Worm (Caenorhabditis elegans): ENCODE data around the gene F26D10.13.

F26D10.13 gene

DNA sequence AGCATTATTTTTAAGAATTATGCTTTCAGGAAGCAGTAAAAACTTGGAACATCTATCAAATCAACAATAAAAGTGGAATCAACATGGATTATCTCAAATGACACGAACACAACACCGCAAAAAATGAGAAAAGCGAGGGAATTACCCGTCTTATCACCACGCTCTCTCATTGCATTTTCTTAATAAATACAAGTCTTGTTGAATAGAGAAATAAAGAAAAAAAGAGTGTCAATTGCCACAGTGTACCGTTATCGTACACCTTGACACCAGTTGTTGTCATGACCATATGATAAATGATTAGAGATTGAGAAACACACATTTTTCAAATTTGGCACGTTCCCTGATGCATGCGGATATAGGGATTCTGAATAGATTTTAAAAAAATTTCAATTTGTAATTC lies 900 bp downstream of the F26D10.13 start:
- TF ChIP-seq irx-1 (tag; optimal IDR thresholded peaks at IDR 0.05) (no peak), lsy-2 (tag; optimal IDR thresholded peaks at IDR 0.05) (peak in 1 of 2 experiments; percentile 17), unc-98 (GFP tag; IDR thresholded peaks at IDR 0.05) (no peak), pqm-1 (tag; optimal IDR thresholded peaks at IDR 0.05) (peak; percentile 6), snu-23 (GFP tag; optimal IDR thresholded peaks at IDR 0.05) (peak; percentile 20), elt-3 (tag; optimal IDR thresholded peaks at IDR 0.05) (peak in 2 of 6 experiments; percentile 0 to 24), ceh-82 (tag; optimal IDR thresholded peaks at IDR 0.05) (no peak), nhr-85 (tag) (no peak), nhr-237 (tag; optimal IDR thresholded peaks at IDR 0.05) (no peak), ceh-8 (GFP tag; optimal IDR thresholded peaks at IDR 0.05) (no peak), lin-35 (GFP tag; optimal IDR thresholded peaks at IDR 0.05) (peak in 1 of 2 experiments; percentile 69), ztf-4 (tag; optimal IDR thresholded peaks at IDR 0.05) (no peak), elt-2 (tag; optimal IDR thresholded peaks at IDR 0.05) (peak; percentile 85), efl-3 (GFP tag; optimal IDR thresholded peaks at IDR 0.05) (no peak), F16B12.6 (tag; optimal IDR thresholded peaks at IDR 0.05) (no peak), nhr-90 (tag; optimal IDR thresholded peaks at IDR 0.05; ENCODE audit: poor library complexity) (peak; percentile 15), ets-5 (GFP tag; IDR thresholded peaks at IDR 0.05) (no peak), nhr-20 (tag; optimal IDR thresholded peaks at IDR 0.05) (peak; percentile 27), ceh-88 (GFP tag; IDR thresholded peaks at IDR 0.05) (no peak), blmp-1 (tag; optimal IDR thresholded peaks at IDR 0.05) (peak; percentile 52)

DNA sequence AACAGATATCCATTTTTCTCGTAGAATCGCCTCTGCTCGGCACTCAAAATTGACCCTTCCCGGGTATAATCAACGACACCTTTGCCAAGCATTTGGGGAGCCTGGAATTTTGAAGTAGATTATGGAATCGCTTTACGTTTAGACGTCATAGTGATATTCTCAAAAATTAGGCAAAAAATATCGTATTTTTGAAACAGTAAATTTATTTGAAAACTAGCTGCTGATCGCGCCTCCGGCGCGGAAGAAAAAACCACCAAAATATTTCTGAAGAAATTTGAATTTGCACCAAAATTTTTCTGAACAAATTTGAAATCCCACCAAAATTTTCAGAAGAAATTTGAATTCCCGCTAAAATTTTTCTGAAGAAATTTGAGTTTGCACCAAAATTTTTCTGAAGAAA lies 2.2 kb downstream of the F26D10.13 start, which contains the start of gene ZK550.6:
ZK550.6 (minus strand) TSS at position 101 of the 400 bp plus-strand sequence.
- TF ChIP-seq efl-1 (optimal IDR thresholded peaks at IDR 0.05): no peak
- TF ChIP-seq efl-1 (GFP tag; optimal IDR thresholded peaks at IDR 0.05 in 1 of 2): peak in 1 of 2 experiments; percentile 6
- TF ChIP-seq lsy-2 (tag; optimal IDR thresholded peaks at IDR 0.05): no peak

DNA sequence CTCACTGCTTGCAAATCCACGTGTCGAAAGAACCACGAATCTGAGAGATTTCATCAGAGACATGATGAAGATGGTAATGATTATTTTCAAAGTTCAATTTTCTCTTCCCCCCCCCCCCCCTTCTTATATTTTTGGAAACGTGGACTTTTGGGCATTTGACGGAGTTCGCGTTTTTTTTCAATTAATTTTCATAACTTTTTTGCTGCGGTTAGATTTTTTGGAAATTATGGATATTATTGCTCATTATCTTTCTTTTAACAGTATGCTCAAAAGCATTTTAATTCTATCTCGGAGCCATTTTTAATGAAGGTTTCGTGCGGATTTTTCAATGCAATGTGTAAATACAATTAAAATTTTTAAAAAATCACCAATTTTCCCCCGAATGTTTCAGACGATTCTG lies 5.3 kb downstream of the F26D10.13 start, which contains the start of gene phyh-1:
phyh-1 (minus strand) TSS at position 101 of the 400 bp plus-strand sequence.
- TF ChIP-seq elt-2 (tag; optimal IDR thresholded peaks at IDR 0.05): no peak
- no peak for TF ChIP-seq nhr-19 (GFP tag; conservative IDR thresholded peaks at IDR 0.05)
- TF ChIP-seq sox-4 (tag; optimal IDR thresholded peaks at IDR 0.05): no peak
- no peak for TF ChIP-seq grh-1 (GFP tag; IDR thresholded peaks at IDR 0.05)
- no peak for TF ChIP-seq ces-1 (GFP tag; optimal IDR thresholded peaks at IDR 0.05)
- no peak for TF ChIP-seq alr-1 (tag; optimal IDR thresholded peaks at IDR 0.05; ENCODE audit: borderline replicate concordance)
- TF ChIP-seq nhr-47 (tag; optimal IDR thresholded peaks at IDR 0.05): no peak
- no peak for TF ChIP-seq nhr-71 (tag; optimal IDR thresholded peaks at IDR 0.05)
- TF ChIP-seq mdl-1 (tag; optimal IDR thresholded peaks at IDR 0.05): no peak

DNA sequence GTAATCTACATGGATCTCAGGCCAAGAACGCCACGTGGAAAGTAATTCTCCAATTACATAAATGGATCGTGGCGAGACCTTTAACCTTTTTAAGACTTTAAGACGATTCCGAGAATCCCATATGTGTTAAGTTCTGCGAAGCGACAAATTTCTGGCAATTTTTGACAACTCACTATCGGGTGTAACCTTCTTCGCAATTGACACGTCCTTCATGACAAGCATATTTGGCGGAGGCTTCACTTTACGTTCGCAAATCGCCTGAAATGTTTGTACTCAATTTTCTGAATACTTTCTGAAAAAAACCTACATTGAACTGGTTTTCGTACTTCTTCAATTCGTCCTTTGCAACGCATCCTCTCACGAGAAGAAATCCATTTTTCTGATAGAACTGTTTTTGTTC lies 5.8 kb downstream of the F26D10.13 start:
- TF ChIP-seq efl-1 (optimal IDR thresholded peaks at IDR 0.05): no peak
- peak in 1 of 2 experiments; percentile 50 for TF ChIP-seq efl-1 (GFP tag; optimal IDR thresholded peaks at IDR 0.05 in 1 of 2)
- TF ChIP-seq C16A3.4 (tag; optimal IDR thresholded peaks at IDR 0.05): no peak

DNA sequence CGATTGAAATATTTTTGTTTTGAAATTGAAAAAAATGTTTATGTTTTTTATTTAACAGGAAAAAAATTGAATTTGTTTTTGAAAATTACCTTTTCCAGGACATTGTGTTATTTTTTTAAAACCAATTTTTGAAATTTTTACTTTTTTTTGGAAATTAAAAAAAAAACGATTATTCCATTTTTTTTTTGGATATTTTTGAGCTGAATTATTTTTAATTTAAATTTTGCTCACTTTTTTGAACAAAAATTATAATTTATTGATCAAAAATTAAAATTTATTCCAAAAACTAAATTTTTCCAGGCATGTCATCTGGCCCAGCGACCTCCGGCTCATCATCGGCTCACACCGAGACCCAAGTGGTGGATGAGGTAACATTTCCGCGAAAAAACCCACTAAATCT lies 9.6 kb downstream of the F26D10.13 start, which contains the start of gene gtf-2E1:
gtf-2E1 (plus strand) TSS at position 301 of the 400 bp plus-strand sequence.
- TF ChIP-seq ztf-4 (tag; optimal IDR thresholded peaks at IDR 0.05) (no peak), ceh-63 (GFP tag; optimal IDR thresholded peaks at IDR 0.05) (no peak), elt-2 (tag; optimal IDR thresholded peaks at IDR 0.05) (no peak), dsc-1 (tag; optimal IDR thresholded peaks at IDR 0.05) (no peak)

DNA sequence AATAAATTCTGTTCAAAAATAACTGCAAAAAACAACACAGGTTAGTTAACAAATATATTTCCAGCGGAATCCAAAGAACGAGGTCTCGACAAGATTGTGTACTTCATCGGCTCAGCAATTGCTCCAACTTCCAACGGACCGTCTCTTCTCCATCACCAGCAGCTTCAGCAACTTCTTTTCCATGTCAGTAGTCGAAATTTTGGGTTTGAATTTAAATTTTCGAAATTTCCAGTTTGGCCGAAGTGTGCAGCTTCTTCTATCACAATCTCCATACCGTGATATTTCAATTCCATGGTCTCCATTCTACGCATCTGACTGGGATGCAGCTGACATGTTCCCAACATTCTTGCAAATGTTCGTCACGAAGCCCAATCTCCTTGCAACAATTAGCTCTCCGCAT lies 11.2 kb downstream of the F26D10.13 start:
- no peak for TF ChIP-seq nhr-76 (tag; optimal IDR thresholded peaks at IDR 0.05)
- TF ChIP-seq ceh-88 (GFP tag; IDR thresholded peaks at IDR 0.05): no peak
